Worm (Caenorhabditis elegans) whole organism, late embryonic: ENCODE data around the gene F53H2.3.
A peak's percentile ranks its signal among the peaks of the same experiment; 100 is the strongest.

Source experiments
- C38D4.7 ChIP-seq: fragments of 200-800 bp; sonication (Bioruptor generic); optimal IDR thresholded peaks from 2 replicates; lab custom pipeline; 2018; ENCODE audit warnings: mild to moderate bottlenecking, missing genetic modification characterization, moderate library complexity, missing compliant biosample characterization
- F13H6.1 ChIP-seq: sonication (generic microtip); optimal IDR thresholded peaks from 2 replicates; lab custom pipeline; 2016; ENCODE audit warnings: missing genetic modification characterization, missing compliant biosample characterization
- K02D7.2 ChIP-seq: sonication (generic microtip); optimal IDR thresholded peaks from 2 replicates; lab custom pipeline; 2017; ENCODE audit warnings: mild to moderate bottlenecking, missing genetic modification characterization, missing compliant biosample characterization
- T23F11.4 ChIP-seq: fragments of 200-800 bp; sonication (Bioruptor generic); optimal IDR thresholded peaks from 2 replicates; lab custom pipeline; 2018; ENCODE audit warnings: mild to moderate bottlenecking, missing genetic modification characterization, missing compliant biosample characterization
- Y22D7AL.16 ChIP-seq: sonication (generic microtip); optimal IDR thresholded peaks from 2 replicates; lab custom pipeline; 2016; ENCODE audit warnings: missing genetic modification characterization, missing compliant biosample characterization
- ahr-1 ChIP-seq: sonication (generic microtip); optimal IDR thresholded peaks from 2 replicates; lab custom pipeline; 2016; ENCODE audit warnings: missing genetic modification characterization, missing compliant biosample characterization
- ceh-22 ChIP-seq: sonication (generic microtip); optimal IDR thresholded peaks from 2 replicates; lab custom pipeline; 2017; ENCODE audit warnings: missing biosample characterization, missing genetic modification characterization
- ceh-30 ChIP-seq: fragments of 150-350 bp; optimal IDR thresholded peaks from 2 replicates; lab custom pipeline; 2014; ENCODE audit warnings: missing biosample characterization, missing genetic modification characterization
- ceh-31 ChIP-seq: sonication (generic microtip); optimal IDR thresholded peaks from 2 replicates; lab custom pipeline; 2016; ENCODE audit warnings: missing genetic modification characterization, missing compliant biosample characterization
- ceh-34 ChIP-seq: sonication (generic microtip); optimal IDR thresholded peaks from 2 replicates; lab custom pipeline; 2016; ENCODE audit warnings: mild to moderate bottlenecking, missing genetic modification characterization, missing compliant biosample characterization
- ceh-9 ChIP-seq: sonication (generic microtip); optimal IDR thresholded peaks from 2 replicates; lab custom pipeline; 2016; ENCODE audit warnings: mild to moderate bottlenecking, missing genetic modification characterization, inconsistent platforms, missing compliant biosample characterization
- che-1 ChIP-seq: sonication (generic microtip); optimal IDR thresholded peaks from 2 replicates; lab custom pipeline; 2016; ENCODE audit warnings: mild to moderate bottlenecking, missing genetic modification characterization, missing compliant biosample characterization
- dve-1 ChIP-seq: sonication (generic microtip); optimal IDR thresholded peaks from 2 replicates; lab custom pipeline; 2017; ENCODE audit warnings: antibody characterized with exemption, mild to moderate bottlenecking, missing genetic modification characterization, missing compliant biosample characterization
- elt-2 ChIP-seq: sonication (generic microtip); optimal IDR thresholded peaks from 2 replicates; lab custom pipeline; 2016; ENCODE audit warnings: missing genetic modification reagents, missing genetic modification characterization, missing compliant biosample characterization
- gmeb-2 ChIP-seq: sonication (generic microtip); optimal IDR thresholded peaks from 2 replicates; lab custom pipeline; 2016; ENCODE audit warnings: missing genetic modification characterization, inconsistent platforms, missing compliant biosample characterization
- hlh-15 ChIP-seq: sonication (generic microtip); optimal IDR thresholded peaks from 2 replicates; lab custom pipeline; 2016; ENCODE audit warnings: missing genetic modification characterization, missing compliant biosample characterization
- hlh-30 ChIP-seq: sonication (generic microtip); optimal IDR thresholded peaks from 2 replicates; lab custom pipeline; 2017; ENCODE audit warnings: antibody characterized with exemption, missing genetic modification characterization, missing compliant biosample characterization; ENCODE audit not compliant: insufficient read depth
- madf-2 ChIP-seq: sonication (generic microtip); optimal IDR thresholded peaks from 2 replicates; lab custom pipeline; 2017; ENCODE audit warnings: missing genetic modification characterization, missing compliant biosample characterization
- mec-3 ChIP-seq: sonication (generic microtip); optimal IDR thresholded peaks from 2 replicates; lab custom pipeline; 2016; ENCODE audit warnings: borderline replicate concordance, missing genetic modification characterization, missing compliant biosample characterization
- nhr-232 ChIP-seq: sonication (generic microtip); optimal IDR thresholded peaks from 2 replicates; lab custom pipeline; 2016; ENCODE audit warnings: missing genetic modification characterization, missing compliant biosample characterization
- pha-2 ChIP-seq: sonication (generic microtip); optimal IDR thresholded peaks from 2 replicates; lab custom pipeline; 2017; ENCODE audit warnings: mild to moderate bottlenecking, missing genetic modification characterization, missing compliant biosample characterization
- pqm-1 ChIP-seq: sonication (generic microtip); optimal IDR thresholded peaks from 2 replicates; lab custom pipeline; 2016; ENCODE audit warnings: missing genetic modification characterization, missing compliant biosample characterization
- pros-1 ChIP-seq: fragments of 150-350 bp; optimal IDR thresholded peaks from 2 replicates; lab custom pipeline; 2014; ENCODE audit warnings: missing biosample characterization, missing genetic modification reagents, missing genetic modification characterization
- ref-2 ChIP-seq: sonication (generic microtip); optimal IDR thresholded peaks from 2 replicates; lab custom pipeline; 2016; ENCODE audit warnings: missing genetic modification characterization, missing compliant biosample characterization
- rnt-1 ChIP-seq: sonication (generic microtip); optimal IDR thresholded peaks from 2 replicates; lab custom pipeline; 2016; ENCODE audit warnings: missing genetic modification characterization, missing compliant biosample characterization
- sdc-2 ChIP-seq: sonication (generic microtip); optimal IDR thresholded peaks from 2 replicates; lab custom pipeline; 2016; ENCODE audit warnings: missing genotype, missing genetic modification characterization, missing compliant biosample characterization
- sox-2 ChIP-seq: fragments of 200-800 bp; sonication (Bioruptor generic); IDR thresholded peaks from 2 replicates; pipeline ENCODE4 v1.3.6; 2022; ENCODE audit warnings: missing genetic modification reagents, missing genetic modification characterization, missing compliant biosample characterization
- sox-4 ChIP-seq: sonication (generic microtip); optimal IDR thresholded peaks from 2 replicates; lab custom pipeline; 2017; ENCODE audit warnings: mild to moderate bottlenecking, missing genetic modification characterization, inconsistent platforms, missing compliant biosample characterization
- syd-9 ChIP-seq: sonication (generic microtip); optimal IDR thresholded peaks from 2 replicates; lab custom pipeline; 2016; ENCODE audit warnings: mild to moderate bottlenecking, missing genetic modification characterization, moderate library complexity, missing compliant biosample characterization
- ttx-3 ChIP-seq: sonication (generic microtip); optimal IDR thresholded peaks from 2 replicates; lab custom pipeline; 2016; ENCODE audit warnings: missing genetic modification reagents, missing genetic modification characterization, missing compliant biosample characterization
- unc-3 ChIP-seq, 2 experiments: fragments of 200-800 bp in 1 of 2; sonication (Bioruptor generic) in 1 of 2; sonication (generic microtip) in 1 of 2; conservative IDR thresholded peaks in 1 of 2; optimal IDR thresholded peaks in 1 of 2; 2 replicates each; pipeline versions ENCODE4 v1.3.6 to Lab custom; 2016 to 2022; ENCODE audit warnings: missing compliant biosample characterization in 2 of 2, missing genetic modification characterization in 2 of 2, missing genetic modification reagents in 1 of 2
- unc-55 ChIP-seq: sonication (generic microtip); optimal IDR thresholded peaks from 2 replicates; lab custom pipeline; 2017; ENCODE audit warnings: missing biosample characterization, missing genetic modification reagents, missing genetic modification characterization
- unc-86 ChIP-seq: sonication (generic microtip); optimal IDR thresholded peaks from 2 replicates; lab custom pipeline; 2016; ENCODE audit warnings: missing genetic modification characterization, missing compliant biosample characterization
- zip-5 ChIP-seq: sonication (generic microtip); optimal IDR thresholded peaks from 2 replicates; lab custom pipeline; 2016; ENCODE audit warnings: missing genetic modification characterization, missing compliant biosample characterization

The F53H2.3 gene

ce11 chrV:20415415-20415814 lies 3.9 kb upstream of the F53H2.3 start:
- TF ChIP-seq ceh-30 (no peak), ceh-31 (tag; lab: Kevin White, UChicago) (no peak), Y22D7AL.16 (no peak), mec-3 (tag; lab: Kevin White, UChicago) (no peak), zip-5 (tag; lab: Kevin White, UChicago) (no peak), unc-55 (GFP tag; lab: Kevin White, UChicago) (no peak)
- TF ChIP-seq, all 69 proteins: peak for 0

- no peak for TF ChIP-seq ref-2 (tag; lab: Kevin White, UChicago)
- no peak for TF ChIP-seq unc-3 (GFP tag; conservative IDR thresholded peaks at IDR 0.05; lab: Robert Waterston, UW)
- TF ChIP-seq unc-3 (tag; optimal IDR thresholded peaks at IDR 0.05; lab: Kevin White, UChicago) = no peak
- no peak for TF ChIP-seq sdc-2 (tag; lab: Kevin White, UChicago)
- no peak for TF ChIP-seq nhr-232 (tag; lab: Kevin White, UChicago)
- no peak for TF ChIP-seq dve-1 (tag; lab: Kevin White, UChicago)
- TF ChIP-seq T23F11.4 = no peak
- TF ChIP-seq rnt-1 = no peak
- no peak for TF ChIP-seq hlh-15 (tag; lab: Kevin White, UChicago)
- no peak for TF ChIP-seq ahr-1 (tag; lab: Kevin White, UChicago)
- TF ChIP-seq pqm-1 (tag; lab: Kevin White, UChicago) = no peak
- no peak for TF ChIP-seq F13H6.1
- no peak for TF ChIP-seq gmeb-2 (tag; lab: Kevin White, UChicago)
- TF ChIP-seq syd-9 (tag; lab: Kevin White, UChicago) = no peak
- no peak for TF ChIP-seq ceh-22 (tag; lab: Kevin White, UChicago)
- no peak for TF ChIP-seq Y22D7AL.16
Measured at ce11 chrV:20413936-20414335, 2.4 kb upstream of the F53H2.3 start.

ce11 chrV:20413426-20413825 lies 1.9 kb upstream of the F53H2.3 start:
- TF ChIP-seq pros-1 (tag; lab: Kevin White, UChicago) = no peak
- TF ChIP-seq K02D7.2 (tag; lab: Kevin White, UChicago) = no peak
- TF ChIP-seq sox-2 (GFP tag; lab: Robert Waterston, UW) = no peak
- no peak for TF ChIP-seq madf-2 (tag; lab: Kevin White, UChicago)
- TF ChIP-seq che-1 (tag; lab: Kevin White, UChicago) = no peak
- TF ChIP-seq unc-55 (GFP tag; lab: Kevin White, UChicago) = no peak
- TF ChIP-seq elt-2 (tag; lab: Kevin White, UChicago) = no peak
- no peak for TF ChIP-seq pqm-1 (tag; lab: Kevin White, UChicago)
- TF ChIP-seq pha-2 (tag; lab: Kevin White, UChicago) = no peak
- TF ChIP-seq Y22D7AL.16 = no peak
- no peak for TF ChIP-seq ttx-3 (tag; lab: Kevin White, UChicago)
- no peak for TF ChIP-seq ahr-1 (tag; lab: Kevin White, UChicago)
- no peak for TF ChIP-seq unc-86 (tag; lab: Kevin White, UChicago)
- no peak for TF ChIP-seq ref-2 (tag; lab: Kevin White, UChicago)
- no peak for TF ChIP-seq C38D4.7 (GFP tag; lab: Kevin White, UChicago)

ce11 chrV:20412225-20412624 lies 666 bp upstream of the F53H2.3 start:
- TF ChIP-seq ceh-9 (tag; lab: Kevin White, UChicago) = no peak
- TF ChIP-seq hlh-30 (tag; lab: Kevin White, UChicago) = peak; percentile 6

ce11 chrV:20410285-20410684 lies 1.3 kb downstream of the F53H2.3 start:
- TF ChIP-seq unc-55 (GFP tag; lab: Kevin White, UChicago) = peak; percentile 41
- TF ChIP-seq F13H6.1 = no peak
- TF ChIP-seq pha-2 (tag; lab: Kevin White, UChicago) = peak; percentile 49
- peak; percentile 14 for TF ChIP-seq sox-4 (tag; lab: Kevin White, UChicago)
- no peak for TF ChIP-seq ceh-34
